Worm (Caenorhabditis elegans): Measurements from ENCODE around the gene F37A8.5.

- TF ChIP-seq flt-1 (GFP tag; IDR thresholded peaks at IDR 0.05): no peak
- no peak for TF ChIP-seq ref-1 (GFP tag; conservative IDR thresholded peaks at IDR 0.05)
- no peak for TF ChIP-seq med-1 (GFP tag; optimal IDR thresholded peaks at IDR 0.05; ENCODE audit: insufficient read depth)
- TF ChIP-seq klf-2 (GFP tag; conservative IDR thresholded peaks at IDR 0.05): no peak
Observed at ce11 chrIII:3956293-3956692, at the start of gene F37A8.5.
